Fruit fly (Drosophila melanogaster) whole organism, embryonic: ENCODE data around the gene CG1910.
A peak's percentile ranks its signal among the peaks of the same experiment; 100 is the strongest.

Experiments used
- CG11695 ChIP-seq: fragments of 200-800 bp; sonication (Bioruptor generic); IDR thresholded peaks from 3 replicates; pipeline ENCODE4 v1.3.6; 2022; ENCODE audit warnings: missing biosample characterization, missing genetic modification characterization
- CG13775 ChIP-seq: fragments of 200-800 bp; sonication (Bioruptor generic); optimal IDR thresholded peaks from 3 replicates; lab custom pipeline; 2017; ENCODE audit warnings: missing biosample characterization, mild to moderate bottlenecking, missing genetic modification characterization
- CG14050 ChIP-seq: fragments of 200-800 bp; sonication (Bioruptor generic); IDR thresholded peaks from 3 replicates; pipeline ENCODE4 v1.3.6; 2022; ENCODE audit warnings: missing biosample characterization, missing genetic modification characterization
- CG18011 ChIP-seq: fragments of 200-800 bp; sonication (Bioruptor generic); optimal IDR thresholded peaks from 2 replicates; lab custom pipeline; 2017; ENCODE audit warnings: missing biosample characterization, missing genetic modification characterization, mild to moderate bottlenecking, moderate library complexity, missing genotype
- CG18764 ChIP-seq: fragments of 200-800 bp; sonication (Bioruptor generic); optimal IDR thresholded peaks from 3 replicates; lab custom pipeline; 2016; ENCODE audit warnings: missing biosample characterization, missing genetic modification characterization
- CG2129 ChIP-seq: fragments of 200-800 bp; sonication (Bioruptor generic); IDR thresholded peaks from 2 replicates; pipeline ENCODE4 v1.3.6; 2022; ENCODE audit warnings: missing biosample characterization, missing genetic modification characterization; ENCODE audit not compliant: partially characterized antibody
- CG30403 ChIP-seq: fragments of 200-800 bp; sonication (Bioruptor generic); optimal IDR thresholded peaks from 3 replicates; lab custom pipeline; 2016; ENCODE audit warnings: missing biosample characterization, missing genetic modification characterization
- CG31388 ChIP-seq: fragments of 200-800 bp; sonication (Bioruptor generic); optimal IDR thresholded peaks from 2 replicates; lab custom pipeline; 2016; ENCODE audit warnings: missing biosample characterization, missing genetic modification characterization
- CG32532 ChIP-seq: fragments of 200-800 bp; sonication (Bioruptor generic); IDR thresholded peaks from 2 replicates; pipeline ENCODE4 v1.3.6; 2022; ENCODE audit warnings: missing biosample characterization, missing genetic modification characterization
- CG3281 ChIP-seq: fragments of 200-800 bp; sonication (Bioruptor generic); optimal IDR thresholded peaks from 3 replicates; lab custom pipeline; 2017; ENCODE audit warnings: missing biosample characterization, mild to moderate bottlenecking, missing genetic modification characterization
- CG34224 ChIP-seq: fragments of 200-800 bp; sonication (Bioruptor generic); IDR thresholded peaks from 3 replicates; pipeline ENCODE4 v1.3.6; 2022; ENCODE audit warnings: missing biosample characterization, missing genetic modification characterization; ENCODE audit not compliant: partially characterized antibody
- CG4424 ChIP-seq: fragments of 200-800 bp; sonication (Bioruptor generic); optimal IDR thresholded peaks from 3 replicates; lab custom pipeline; 2016; ENCODE audit warnings: missing biosample characterization, missing genetic modification characterization
- CG4730 ChIP-seq: fragments of 200-800 bp; sonication (Bioruptor generic); IDR thresholded peaks from 2 replicates; pipeline ENCODE4 v1.3.6; 2022; ENCODE audit warnings: missing biosample characterization, missing genetic modification characterization
- CG7556 ChIP-seq: fragments of 200-800 bp; sonication (Bioruptor generic); optimal IDR thresholded peaks from 2 replicates; lab custom pipeline; 2017; ENCODE audit warnings: missing biosample characterization, mild to moderate bottlenecking, missing genetic modification characterization
- CG8388 ChIP-seq: fragments of 200-800 bp; sonication (Bioruptor generic); optimal IDR thresholded peaks from 2 replicates; lab custom pipeline; 2019; ENCODE audit warnings: missing biosample characterization, mild to moderate bottlenecking, missing genetic modification characterization, moderate library complexity
- H15 ChIP-seq: fragments of 200-800 bp; sonication (Bioruptor generic); IDR thresholded peaks from 3 replicates; pipeline ENCODE4 v1.3.6; 2022; ENCODE audit warnings: missing biosample characterization, missing genetic modification characterization
- H2.0 ChIP-seq: fragments of 200-800 bp; sonication (Bioruptor generic); IDR thresholded peaks from 2 replicates; pipeline ENCODE4 v1.3.6; 2022; ENCODE audit warnings: missing biosample characterization, missing genetic modification characterization
- Kr ChIP-seq: fragments of 200-800 bp; sonication (Bioruptor generic); optimal IDR thresholded peaks from 2 replicates; lab custom pipeline; 2017; ENCODE audit warnings: missing biosample characterization, mild to moderate bottlenecking, missing genetic modification characterization
- Lim3 ChIP-seq: fragments of 200-800 bp; sonication (Bioruptor generic); IDR thresholded peaks from 2 replicates; pipeline ENCODE4 v1.3.6; 2022; ENCODE audit warnings: missing biosample characterization, missing genetic modification characterization
- MBD-R2 ChIP-seq: fragments of 200-800 bp; sonication (Bioruptor generic); IDR thresholded peaks from 2 replicates; pipeline ENCODE4 v1.3.6; 2022; ENCODE audit warnings: missing biosample characterization, missing genetic modification characterization
- MTF-1 ChIP-seq: fragments of 200-800 bp; sonication (Bioruptor generic); optimal IDR thresholded peaks from 2 replicates; lab custom pipeline; 2018; ENCODE audit warnings: missing biosample characterization, mild to moderate bottlenecking, missing genetic modification characterization, borderline replicate concordance
- Med ChIP-seq: fragments of 200-800 bp; sonication (Bioruptor generic); peaks from one replicate; lab custom pipeline; 2016; ENCODE audit warnings: missing biosample characterization, missing genetic modification characterization, mild to moderate bottlenecking, inconsistent platforms, moderate library complexity
- Optix ChIP-seq: fragments of 200-800 bp; sonication (Bioruptor generic); IDR thresholded peaks from 3 replicates; pipeline ENCODE4 v1.3.6; 2022; ENCODE audit warnings: missing biosample characterization, missing genetic modification characterization
- PHDP ChIP-seq: fragments of 200-800 bp; sonication (Bioruptor generic); optimal IDR thresholded peaks from 3 replicates; lab custom pipeline; 2018; ENCODE audit warnings: missing biosample characterization, mild to moderate bottlenecking, missing genetic modification characterization, moderate library complexity
- Poxn ChIP-seq: fragments of 200-800 bp; sonication (Bioruptor generic); IDR thresholded peaks from 2 replicates; pipeline ENCODE4 v1.3.6; 2022; ENCODE audit warnings: missing biosample characterization, missing genetic modification characterization
- Sox100B ChIP-seq: fragments of 200-800 bp; sonication (Bioruptor generic); optimal IDR thresholded peaks from 3 replicates; lab custom pipeline; 2018; ENCODE audit warnings: missing biosample characterization, mild to moderate bottlenecking, missing genetic modification characterization
- Sox102F ChIP-seq: fragments of 200-800 bp; sonication (Bioruptor generic); optimal IDR thresholded peaks from 2 replicates; lab custom pipeline; 2018; ENCODE audit warnings: missing biosample characterization, mild to moderate bottlenecking, missing genetic modification characterization, moderate library complexity
- Xbp1 ChIP-seq: fragments of 200-800 bp; sonication (Bioruptor generic); optimal IDR thresholded peaks from 3 replicates; lab custom pipeline; 2016; ENCODE audit warnings: missing biosample characterization, mild to moderate bottlenecking, missing genetic modification characterization
- bsh ChIP-seq, 2 experiments: fragments of 200-800 bp; sonication (Bioruptor generic); optimal IDR thresholded peaks; 2 replicates each; lab custom pipeline; 2017 to 2018; ENCODE audit warnings: mild to moderate bottlenecking in 2 of 2, missing biosample characterization in 2 of 2, missing genetic modification characterization in 2 of 2, moderate library complexity in 1 of 2
- cas ChIP-seq: fragments of 200-800 bp; sonication (Bioruptor generic); IDR thresholded peaks from 2 replicates; pipeline ENCODE4 v1.3.6; 2022; ENCODE audit warnings: missing biosample characterization, missing genetic modification characterization
- cato ChIP-seq: fragments of 200-800 bp; sonication (Bioruptor generic); optimal IDR thresholded peaks from 2 replicates; lab custom pipeline; 2016; ENCODE audit warnings: missing biosample characterization, missing genetic modification characterization, borderline replicate concordance
- dmrt99B ChIP-seq: fragments of 200-800 bp; sonication (Bioruptor generic); optimal IDR thresholded peaks from 2 replicates; lab custom pipeline; 2018; ENCODE audit warnings: missing biosample characterization, mild to moderate bottlenecking, missing genetic modification characterization, moderate library complexity
- fru ChIP-seq: fragments of >200 bp; optimal IDR thresholded peaks from 2 replicates; lab custom pipeline; 2017
- gce ChIP-seq: fragments of 200-800 bp; sonication (Bioruptor generic); IDR thresholded peaks from 3 replicates; pipeline ENCODE4 v1.3.6; 2022; ENCODE audit warnings: missing biosample characterization, missing genetic modification characterization
- gem ChIP-seq: fragments of 200-800 bp; sonication (Bioruptor generic); optimal IDR thresholded peaks from 2 replicates; lab custom pipeline; 2019; ENCODE audit warnings: missing biosample characterization, mild to moderate bottlenecking, missing genetic modification characterization, moderate library complexity
- mirr ChIP-seq: fragments of 200-800 bp; sonication (Bioruptor generic); optimal IDR thresholded peaks from 3 replicates; lab custom pipeline; 2018; ENCODE audit warnings: missing biosample characterization, mild to moderate bottlenecking, missing genetic modification characterization
- nau ChIP-seq: fragments of 200-800 bp; sonication (Bioruptor generic); optimal IDR thresholded peaks from 3 replicates; lab custom pipeline; 2017; ENCODE audit warnings: missing biosample characterization, mild to moderate bottlenecking, missing genetic modification characterization, missing genetic modification reagents
- nerfin-1 ChIP-seq: fragments of 200-800 bp; sonication (Bioruptor generic); optimal IDR thresholded peaks from 3 replicates; lab custom pipeline; 2019; ENCODE audit warnings: missing biosample characterization, mild to moderate bottlenecking, missing genetic modification characterization, moderate library complexity
- nmo ChIP-seq: fragments of 200-800 bp; sonication (Bioruptor generic); optimal IDR thresholded peaks from 2 replicates; lab custom pipeline; 2018; ENCODE audit warnings: missing biosample characterization, mild to moderate bottlenecking, missing genetic modification characterization, moderate library complexity
- oc ChIP-seq: fragments of 200-800 bp; sonication (Bioruptor generic); optimal IDR thresholded peaks from 2 replicates; lab custom pipeline; 2018; ENCODE audit warnings: missing biosample characterization, mild to moderate bottlenecking, missing genetic modification characterization, moderate library complexity
- onecut ChIP-seq: fragments of 200-800 bp; sonication (Bioruptor generic); IDR thresholded peaks from 2 replicates; pipeline ENCODE4 v1.3.6; 2022; ENCODE audit warnings: missing biosample characterization, missing genetic modification characterization
- prd ChIP-seq, 3 experiments: fragments of >200 bp in 2 of 3; fragments of 200-800 bp in 1 of 3; sonication (Bioruptor generic) in 1 of 3; optimal IDR thresholded peaks in 2 of 3; IDR thresholded peaks in 1 of 3; 2 replicates in 2 of 3; 3 replicates in 1 of 3; pipeline versions ENCODE4 v1.3.6 to Lab custom; 2017 to 2022; ENCODE audit warnings: missing biosample characterization in 1 of 3, missing genetic modification characterization in 1 of 3
- pzg ChIP-seq: fragments of 200-800 bp; sonication (Bioruptor generic); optimal IDR thresholded peaks from 3 replicates; lab custom pipeline; 2018; ENCODE audit warnings: missing biosample characterization, mild to moderate bottlenecking, missing genetic modification characterization, moderate library complexity
- sna ChIP-seq: fragments of 200-800 bp; sonication (Bioruptor generic); IDR thresholded peaks from 2 replicates; pipeline ENCODE4 v1.3.6; 2022; ENCODE audit warnings: missing biosample characterization, missing genetic modification characterization; ENCODE audit not compliant: partially characterized antibody
- so ChIP-seq: fragments of 200-800 bp; sonication (Bioruptor generic); IDR thresholded peaks from 3 replicates; pipeline ENCODE4 v1.3.6; 2022; ENCODE audit warnings: missing biosample characterization, missing genetic modification characterization
- stwl ChIP-seq: fragments of 200-800 bp; sonication (Bioruptor generic); optimal IDR thresholded peaks from 3 replicates; lab custom pipeline; 2018; ENCODE audit warnings: missing biosample characterization, mild to moderate bottlenecking, missing genetic modification characterization, moderate library complexity
- twi ChIP-seq: fragments of 200-800 bp; optimal IDR thresholded peaks from 2 replicates; lab custom pipeline; 2019; ENCODE audit warnings: missing biosample characterization, mild to moderate bottlenecking, missing genetic modification characterization, moderate library complexity
- wek ChIP-seq: fragments of 200-800 bp; sonication (Bioruptor generic); optimal IDR thresholded peaks from 3 replicates; lab custom pipeline; 2018; ENCODE audit warnings: missing biosample characterization, mild to moderate bottlenecking, missing genetic modification characterization, moderate library complexity

Gene CG1910

DNA sequence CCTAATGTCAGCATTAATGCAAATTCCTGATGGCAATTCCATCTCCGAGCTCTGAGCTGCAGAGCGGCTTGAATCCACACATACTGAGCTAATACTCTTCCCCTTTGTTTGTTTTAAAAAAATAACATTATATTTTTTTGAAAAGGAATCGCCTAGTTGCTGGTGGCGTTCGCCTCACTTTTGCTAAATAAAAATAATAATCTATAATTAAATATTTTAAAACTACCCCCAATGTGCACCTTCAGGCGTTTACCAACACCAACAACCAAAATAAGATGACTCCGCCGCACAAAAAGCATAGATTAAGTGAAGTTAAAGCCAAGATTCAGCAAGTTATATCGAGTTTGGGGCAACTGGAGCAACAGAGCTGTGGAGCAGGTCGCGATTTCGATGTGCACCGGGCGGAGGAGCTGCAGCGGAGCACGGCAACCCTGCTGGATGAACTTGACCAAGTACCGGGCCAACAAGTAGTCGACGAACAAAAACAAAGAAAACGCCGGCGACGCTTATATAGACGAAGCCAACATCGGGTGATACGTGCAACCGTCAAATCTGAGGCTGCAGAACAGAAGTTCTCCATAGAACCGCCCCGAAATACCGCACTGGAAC, 3.3 kb upstream of the CG1910 start, which contains the start of gene CG1896 (continued):
- TF ChIP-seq CG32532 (peak; percentile 41; the same call in 1 of the 2 replicates), sna (GFP tag; lab: Robert Waterston, UW) (no peak), gce (0 out of 3 replicates have a peak, but pooled peaks have one; percentile 21), CG18764 (GFP tag; lab: Kevin White, UChicago) (peak; percentile 23), Sox100B (GFP tag; lab: Kevin White, UChicago) (no peak), cas (GFP tag; lab: Robert Waterston, UW) (0 out of 2 replicates have a peak, but pooled peaks have one; percentile 12), oc (tag; lab: Kevin White, UChicago) (peak; percentile 1), onecut (GFP tag; lab: Robert Waterston, UW) (0 out of 2 replicates have a peak, but pooled peaks have one; percentile 16), pzg (GFP tag; lab: Kevin White, UChicago) (peak; percentile 17), CG13775 (GFP tag; lab: Kevin White, UChicago) (peak; percentile 33), twi (tag; lab: Kevin White, UChicago) (no peak), CG3281 (peak; percentile 39), CG14050 (0 out of 3 replicates have a peak, but pooled peaks have one; percentile 24), Poxn (no peak), Lim3 (GFP tag; lab: Robert Waterston, UW) (no peak), CG4424 (GFP tag; lab: Kevin White, UChicago) (peak; percentile 52), nau (no peak), gem (tag; lab: Kevin White, UChicago) (peak; percentile 63), MBD-R2 (GFP tag; lab: Robert Waterston, UW) (peak; percentile 76), prd (optimal IDR thresholded peaks at IDR 0.05; lab: Kevin White, UChicago) (no peak), prd (GFP tag; IDR thresholded peaks at IDR 0.05; lab: Robert Waterston, UW) (peak; percentile 59; the same call in 2 of the 3 replicates), PHDP (peak; percentile 36), fru (lab: Kevin White, UChicago) (no peak), Sox102F (GFP tag; lab: Kevin White, UChicago) (no peak), stwl (tag; lab: Kevin White, UChicago) (peak; percentile 59), Kr (GFP tag; lab: Kevin White, UChicago) (no peak), nmo (GFP tag; lab: Kevin White, UChicago) (peak; percentile 38), CG4730 (GFP tag; lab: Robert Waterston, UW) (no peak), bsh (GFP tag; optimal IDR thresholded peaks at IDR 0.05; lab: Kevin White, UChicago) (peak in 1 of 2 experiments; percentile 52), H15 (peak; percentile 13; the same call in 1 of the 3 replicates), cato (GFP tag; lab: Kevin White, UChicago) (no peak), mirr (no peak), dmrt99B (tag; lab: Kevin White, UChicago) (peak; percentile 44), CG8388 (GFP tag; lab: Kevin White, UChicago) (peak; percentile 17), CG7556 (GFP tag; lab: Kevin White, UChicago) (peak; percentile 10), CG18011 (GFP tag; lab: Kevin White, UChicago) (peak; percentile 26), CG34224 (peak; percentile 13; the same call in 1 of the 3 replicates), wek (peak; percentile 93), Optix (GFP tag; lab: Robert Waterston, UW) (peak; percentile 65; the same call in 2 of the 3 replicates), MTF-1 (GFP tag; lab: Kevin White, UChicago) (peak; percentile 5), Xbp1 (GFP tag; lab: Kevin White, UChicago) (peak; percentile 43), Med (GFP tag; lab: Kevin White, UChicago) (peak; percentile 72), CG30403 (peak; percentile 45), H2.0 (GFP tag; lab: Robert Waterston, UW) (no peak), so (GFP tag; lab: Robert Waterston, UW) (peak; percentile 69; the same call in 2 of the 3 replicates), CG11695 (GFP tag; lab: Robert Waterston, UW) (peak; percentile 65; the same call in 1 of the 3 replicates), CG2129 (GFP tag; lab: Robert Waterston, UW) (no peak), nerfin-1 (tag; lab: Kevin White, UChicago) (peak; percentile 21), CG31388 (GFP tag; lab: Kevin White, UChicago) (no peak)
